Worm (Caenorhabditis elegans): ENCODE measurements around the gene W04G3.11.
A peak's percentile ranks its signal among the peaks of the same experiment; 100 is the strongest.

W04G3.11 gene

ce11 chrX:11060940-11061339, 28.1 kb upstream of the W04G3.11 start:
- TF ChIP-seq nhr-11 (tag; optimal IDR thresholded peaks at IDR 0.05) (no peak), alr-1 (tag; optimal IDR thresholded peaks at IDR 0.05) (no peak), ZK546.5 (tag; optimal IDR thresholded peaks at IDR 0.05) (no peak), ceh-16 (tag; optimal IDR thresholded peaks at IDR 0.05) (no peak), lin-39 (tag; optimal IDR thresholded peaks at IDR 0.05) (no peak), mbf-1 (tag; optimal IDR thresholded peaks at IDR 0.05) (no peak), lin-11 (tag; optimal IDR thresholded peaks at IDR 0.05) (no peak), nhr-10 (tag; optimal IDR thresholded peaks at IDR 0.05) (no peak), sma-3 (GFP tag; optimal IDR thresholded peaks at IDR 0.05) (no peak), unc-62 (GFP tag; optimal IDR thresholded peaks at IDR 0.05) (no peak), blmp-1 (tag; optimal IDR thresholded peaks at IDR 0.05; ENCODE audit: insufficient read depth) (peak; percentile 56), crh-2 (tag; optimal IDR thresholded peaks at IDR 0.05) (no peak), egl-27 (tag; optimal IDR thresholded peaks at IDR 0.05) (no peak), nhr-21 (tag; optimal IDR thresholded peaks at IDR 0.05) (peak; percentile 43)

DNA sequence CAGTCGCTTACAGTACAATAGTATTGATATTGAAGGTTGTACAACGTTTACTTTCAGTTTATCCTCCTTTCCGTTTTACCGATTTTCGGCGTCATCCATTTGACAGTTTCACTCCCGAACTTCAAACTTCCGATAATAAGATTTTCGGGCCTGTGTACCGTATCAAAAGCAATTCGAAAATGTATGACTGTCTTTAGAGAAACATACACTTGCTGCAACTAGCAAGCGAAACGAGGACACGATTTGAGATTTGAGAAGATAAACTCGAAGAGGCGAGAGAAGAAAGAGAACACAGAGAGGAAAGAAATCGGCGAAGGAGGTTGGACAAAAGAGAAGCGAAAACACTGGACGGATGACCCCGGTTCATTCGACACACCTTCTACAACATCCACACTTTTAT, 27.1 kb upstream of the W04G3.11 start, which contains the start of gene lpr-5:
Gene lpr-5, plus strand, starts transcription at position 220 of the 400 bp plus-strand sequence.
- no peak for TF ChIP-seq mab-5 (tag; optimal IDR thresholded peaks at IDR 0.05)
- no peak for TF ChIP-seq nhr-237 (tag; optimal IDR thresholded peaks at IDR 0.05)
- TF ChIP-seq nhr-21 (tag; optimal IDR thresholded peaks at IDR 0.05): peak; percentile 55
- TF ChIP-seq F13H6.1 (tag; optimal IDR thresholded peaks at IDR 0.05): no peak
- no peak for TF ChIP-seq ZK546.5 (tag; optimal IDR thresholded peaks at IDR 0.05)
- peak; percentile 36 for TF ChIP-seq ceh-16 (tag; optimal IDR thresholded peaks at IDR 0.05)
- no peak for TF ChIP-seq lin-39 (tag; optimal IDR thresholded peaks at IDR 0.05)
- TF ChIP-seq nhr-25 (tag; optimal IDR thresholded peaks at IDR 0.05): no peak
- no peak for TF ChIP-seq blmp-1 (tag; optimal IDR thresholded peaks at IDR 0.05; ENCODE audit: insufficient read depth)
- TF ChIP-seq peb-1 (tag; optimal IDR thresholded peaks at IDR 0.05): no peak
- peak; percentile 9 for TF ChIP-seq fos-1 (tag; optimal IDR thresholded peaks at IDR 0.05)

- TF ChIP-seq lsy-2 (tag; optimal IDR thresholded peaks at IDR 0.05) (peak in 1 of 2 experiments; percentile 20), unc-39 (tag; optimal IDR thresholded peaks at IDR 0.05) (no peak), fos-1 (tag; optimal IDR thresholded peaks at IDR 0.05) (peak; percentile 56), elt-1 (tag; optimal IDR thresholded peaks at IDR 0.05) (no peak), ceh-82 (tag; optimal IDR thresholded peaks at IDR 0.05) (no peak), F13H6.1 (tag; optimal IDR thresholded peaks at IDR 0.05) (no peak), peb-1 (tag; optimal IDR thresholded peaks at IDR 0.05) (no peak), nhr-6 (tag; optimal IDR thresholded peaks at IDR 0.05) (no peak), nhr-25 (tag; optimal IDR thresholded peaks at IDR 0.05) (peak; percentile 16), blmp-1 (tag; optimal IDR thresholded peaks at IDR 0.05; ENCODE audit: insufficient read depth) (peak; percentile 94), R02D3.7 (tag; optimal IDR thresholded peaks at IDR 0.05) (no peak), egl-27 (tag; optimal IDR thresholded peaks at IDR 0.05) (peak; percentile 47), ztf-1 (GFP tag; conservative IDR thresholded peaks at IDR 0.05) (no peak), nhr-23 (tag; optimal IDR thresholded peaks at IDR 0.05) (no peak), lin-39 (tag; optimal IDR thresholded peaks at IDR 0.05) (no peak), nhr-77 (tag; optimal IDR thresholded peaks at IDR 0.05) (no peak), ztf-4 (tag; optimal IDR thresholded peaks at IDR 0.05) (no peak), nhr-237 (tag; optimal IDR thresholded peaks at IDR 0.05) (no peak), ZK546.5 (tag; optimal IDR thresholded peaks at IDR 0.05) (no peak), sem-4 (tag; optimal IDR thresholded peaks at IDR 0.05) (peak; percentile 13), C34F6.9 (tag; optimal IDR thresholded peaks at IDR 0.05) (no peak), nhr-12 (tag; optimal IDR thresholded peaks at IDR 0.05) (no peak), sma-3 (GFP tag; optimal IDR thresholded peaks at IDR 0.05) (no peak), ceh-16 (tag; optimal IDR thresholded peaks at IDR 0.05) (no peak), alr-1 (tag; optimal IDR thresholded peaks at IDR 0.05) (no peak), gmeb-1 (tag; optimal IDR thresholded peaks at IDR 0.05) (no peak), sma-9 (GFP tag; optimal IDR thresholded peaks at IDR 0.05) (peak; percentile 23), sma-9 (tag; optimal IDR thresholded peaks at IDR 0.05) (no peak), mbf-1 (tag; optimal IDR thresholded peaks at IDR 0.05) (no peak), mdl-1 (tag; optimal IDR thresholded peaks at IDR 0.05) (no peak), nhr-21 (tag; optimal IDR thresholded peaks at IDR 0.05) (peak; percentile 76)
Measured at ce11 chrX:11064799-11065198, 24.2 kb upstream of the W04G3.11 start, which contains the start of gene lpr-4. Gene lpr-4, plus strand, starts transcription at chrX:11065126.

- no peak for TF ChIP-seq elt-1 (tag; optimal IDR thresholded peaks at IDR 0.05)
- no peak for TF ChIP-seq lin-39 (tag; optimal IDR thresholded peaks at IDR 0.05)
- peak; percentile 6 for TF ChIP-seq fos-1 (tag; optimal IDR thresholded peaks at IDR 0.05)
- TF ChIP-seq egl-27 (tag; optimal IDR thresholded peaks at IDR 0.05): peak; percentile 25
Measured at ce11 chrX:11067256-11067655, 21.7 kb upstream of the W04G3.11 start.
